Worm (Caenorhabditis elegans) whole organism, late embryonic: Measurements from ENCODE around the gene srt-56.

Source experiments
- C08G9.2 ChIP-seq: sonication (generic microtip); optimal IDR thresholded peaks from 2 replicates; lab custom pipeline; 2016; ENCODE audit warnings: mild to moderate bottlenecking, missing genetic modification characterization, moderate library complexity, missing compliant biosample characterization
- C38D4.7 ChIP-seq: fragments of 200-800 bp; sonication (Bioruptor generic); optimal IDR thresholded peaks from 2 replicates; lab custom pipeline; 2018; ENCODE audit warnings: mild to moderate bottlenecking, missing genetic modification characterization, moderate library complexity, missing compliant biosample characterization
- F13H6.1 ChIP-seq: sonication (generic microtip); optimal IDR thresholded peaks from 2 replicates; lab custom pipeline; 2016; ENCODE audit warnings: missing genetic modification characterization, missing compliant biosample characterization
- K09A11.1 ChIP-seq: sonication (generic microtip); optimal IDR thresholded peaks from 2 replicates; lab custom pipeline; 2017; ENCODE audit warnings: antibody characterized with exemption, mild to moderate bottlenecking, missing genetic modification characterization, missing compliant biosample characterization; ENCODE audit not compliant: insufficient read depth
- T23F11.4 ChIP-seq: fragments of 200-800 bp; sonication (Bioruptor generic); optimal IDR thresholded peaks from 2 replicates; lab custom pipeline; 2018; ENCODE audit warnings: mild to moderate bottlenecking, missing genetic modification characterization, missing compliant biosample characterization
- ama-1 ChIP-seq: fragments of 150-350 bp; optimal IDR thresholded peaks from 2 replicates; lab custom pipeline; 2014
- ceh-18 ChIP-seq: sonication (generic microtip); optimal IDR thresholded peaks from 2 replicates; lab custom pipeline; 2016; ENCODE audit warnings: missing genetic modification characterization, missing compliant biosample characterization
- ceh-2 ChIP-seq: sonication (generic microtip); optimal IDR thresholded peaks from 2 replicates; lab custom pipeline; 2016; ENCODE audit warnings: missing genotype, missing genetic modification characterization, missing compliant biosample characterization
- ceh-45 ChIP-seq: fragments of 200-800 bp; sonication (Bioruptor generic); IDR thresholded peaks from 2 replicates; pipeline ENCODE4 v1.3.6; 2022; ENCODE audit warnings: missing genetic modification reagents, missing genetic modification characterization, missing compliant biosample characterization
- ceh-48 ChIP-seq: sonication (generic microtip); optimal IDR thresholded peaks from 2 replicates; lab custom pipeline; 2016; ENCODE audit warnings: missing genetic modification characterization, inconsistent platforms, missing compliant biosample characterization
- che-1 ChIP-seq: sonication (generic microtip); optimal IDR thresholded peaks from 2 replicates; lab custom pipeline; 2016; ENCODE audit warnings: mild to moderate bottlenecking, missing genetic modification characterization, missing compliant biosample characterization
- dve-1 ChIP-seq: sonication (generic microtip); optimal IDR thresholded peaks from 2 replicates; lab custom pipeline; 2017; ENCODE audit warnings: antibody characterized with exemption, mild to moderate bottlenecking, missing genetic modification characterization, missing compliant biosample characterization
- elt-2 ChIP-seq: sonication (generic microtip); optimal IDR thresholded peaks from 2 replicates; lab custom pipeline; 2016; ENCODE audit warnings: missing genetic modification reagents, missing genetic modification characterization, missing compliant biosample characterization
- eyg-1 ChIP-seq: sonication (generic microtip); optimal IDR thresholded peaks from 2 replicates; lab custom pipeline; 2016; ENCODE audit warnings: missing genotype, missing genetic modification characterization, missing compliant biosample characterization
- fax-1 ChIP-seq: sonication (generic microtip); optimal IDR thresholded peaks from 2 replicates; lab custom pipeline; 2016; ENCODE audit warnings: missing genotype, missing genetic modification characterization, missing compliant biosample characterization
- fkh-10 ChIP-seq: fragments of 150-350 bp; optimal IDR thresholded peaks from 2 replicates; lab custom pipeline; 2014; ENCODE audit warnings: missing biosample characterization, missing genetic modification reagents, missing genetic modification characterization
- fkh-6 ChIP-seq: sonication (generic microtip); optimal IDR thresholded peaks from 2 replicates; lab custom pipeline; 2016; ENCODE audit warnings: missing genetic modification characterization, missing compliant biosample characterization
- gmeb-2 ChIP-seq: sonication (generic microtip); optimal IDR thresholded peaks from 2 replicates; lab custom pipeline; 2016; ENCODE audit warnings: missing genetic modification characterization, inconsistent platforms, missing compliant biosample characterization
- hlh-6 ChIP-seq: sonication (generic microtip); optimal IDR thresholded peaks from 2 replicates; lab custom pipeline; 2016; ENCODE audit warnings: missing genotype, missing genetic modification characterization, missing compliant biosample characterization
- lim-6 ChIP-seq: sonication (generic microtip); optimal IDR thresholded peaks from 2 replicates; lab custom pipeline; 2016; ENCODE audit warnings: missing genetic modification characterization, missing compliant biosample characterization
- lin-11 ChIP-seq: fragments of 200-800 bp; sonication (Bioruptor generic); optimal IDR thresholded peaks from 2 replicates; lab custom pipeline; 2018; ENCODE audit warnings: mild to moderate bottlenecking, missing genetic modification characterization, missing compliant biosample characterization
- madf-2 ChIP-seq: sonication (generic microtip); optimal IDR thresholded peaks from 2 replicates; lab custom pipeline; 2017; ENCODE audit warnings: missing genetic modification characterization, missing compliant biosample characterization
- nfya-1 ChIP-seq: sonication (generic microtip); optimal IDR thresholded peaks from 2 replicates; lab custom pipeline; 2017; ENCODE audit warnings: missing genetic modification characterization, mild to moderate bottlenecking, missing compliant biosample characterization, antibody characterized with exemption, moderate library complexity
- npax-4 ChIP-seq: sonication (generic microtip); optimal IDR thresholded peaks from 2 replicates; lab custom pipeline; 2016; ENCODE audit warnings: missing genetic modification characterization, missing compliant biosample characterization
- pax-1 ChIP-seq: fragments of 150-350 bp; optimal IDR thresholded peaks from 2 replicates; lab custom pipeline; 2014; ENCODE audit warnings: missing biosample characterization, missing genetic modification characterization
- pha-2 ChIP-seq: sonication (generic microtip); optimal IDR thresholded peaks from 2 replicates; lab custom pipeline; 2017; ENCODE audit warnings: mild to moderate bottlenecking, missing genetic modification characterization, missing compliant biosample characterization
- pqm-1 ChIP-seq: sonication (generic microtip); optimal IDR thresholded peaks from 2 replicates; lab custom pipeline; 2016; ENCODE audit warnings: missing genetic modification characterization, missing compliant biosample characterization
- ref-2 ChIP-seq: sonication (generic microtip); optimal IDR thresholded peaks from 2 replicates; lab custom pipeline; 2016; ENCODE audit warnings: missing genetic modification characterization, missing compliant biosample characterization
- rnt-1 ChIP-seq: sonication (generic microtip); optimal IDR thresholded peaks from 2 replicates; lab custom pipeline; 2016; ENCODE audit warnings: missing genetic modification characterization, missing compliant biosample characterization
- sox-2 ChIP-seq: fragments of 200-800 bp; sonication (Bioruptor generic); IDR thresholded peaks from 2 replicates; pipeline ENCODE4 v1.3.6; 2022; ENCODE audit warnings: missing genetic modification reagents, missing genetic modification characterization, missing compliant biosample characterization
- sox-4 ChIP-seq: sonication (generic microtip); optimal IDR thresholded peaks from 2 replicates; lab custom pipeline; 2017; ENCODE audit warnings: mild to moderate bottlenecking, missing genetic modification characterization, inconsistent platforms, missing compliant biosample characterization
- syd-9 ChIP-seq: sonication (generic microtip); optimal IDR thresholded peaks from 2 replicates; lab custom pipeline; 2016; ENCODE audit warnings: mild to moderate bottlenecking, missing genetic modification characterization, moderate library complexity, missing compliant biosample characterization
- tbx-2 ChIP-seq: sonication (generic microtip); optimal IDR thresholded peaks from 2 replicates; lab custom pipeline; 2016; ENCODE audit warnings: missing genetic modification characterization, missing compliant biosample characterization
- tbx-7 ChIP-seq: sonication (generic microtip); optimal IDR thresholded peaks from 2 replicates; lab custom pipeline; 2016; ENCODE audit warnings: missing genotype, missing genetic modification characterization, missing compliant biosample characterization
- ttx-3 ChIP-seq: sonication (generic microtip); optimal IDR thresholded peaks from 2 replicates; lab custom pipeline; 2016; ENCODE audit warnings: missing genetic modification reagents, missing genetic modification characterization, missing compliant biosample characterization
- unc-42 ChIP-seq: sonication (generic microtip); optimal IDR thresholded peaks from 2 replicates; lab custom pipeline; 2016; ENCODE audit warnings: missing genotype, missing genetic modification characterization, missing compliant biosample characterization
- unc-55 ChIP-seq: sonication (generic microtip); optimal IDR thresholded peaks from 2 replicates; lab custom pipeline; 2017; ENCODE audit warnings: missing biosample characterization, missing genetic modification reagents, missing genetic modification characterization

The srt-56 gene

DNA sequence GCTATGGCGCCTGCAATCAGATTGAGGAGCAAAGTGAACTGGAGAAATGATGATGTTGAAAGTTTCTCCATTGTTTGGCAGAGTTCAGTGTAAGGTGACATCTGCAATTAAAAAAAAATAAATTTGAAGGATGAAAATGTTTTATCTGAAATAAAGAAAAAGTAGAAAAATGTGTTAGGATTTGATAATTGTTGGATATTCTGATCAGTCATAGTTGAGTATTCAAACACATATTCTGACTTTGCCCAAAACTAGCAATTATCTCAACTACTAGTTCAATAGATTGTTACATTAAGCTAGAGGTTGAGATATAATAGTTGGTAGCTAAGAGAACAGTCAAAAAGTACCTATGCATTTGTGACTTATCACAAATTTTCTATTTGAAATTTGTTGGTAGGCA, 22.9 kb upstream of the srt-56 start, which contains the start of gene srab-10:
TSS of gene srab-10 (minus strand) at position 101 of the 400 bp plus-strand sequence.
- TF ChIP-seq syd-9 (tag; lab: Kevin White, UChicago), result no peak
- TF ChIP-seq dve-1 (tag; lab: Kevin White, UChicago), result no peak
- no peak for TF ChIP-seq che-1 (tag; lab: Kevin White, UChicago)
- TF ChIP-seq unc-55 (GFP tag; lab: Kevin White, UChicago), result no peak
- TF ChIP-seq eyg-1 (tag; lab: Kevin White, UChicago), result no peak
- TF ChIP-seq ref-2, result no peak
- TF ChIP-seq C38D4.7 (GFP tag; lab: Kevin White, UChicago), result no peak
- no peak for TF ChIP-seq ttx-3
- no peak for TF ChIP-seq lim-6
- no peak for TF ChIP-seq tbx-7 (tag; lab: Kevin White, UChicago)
- no peak for TF ChIP-seq unc-42 (tag; lab: Kevin White, UChicago)
- no peak for TF ChIP-seq pha-2 (tag; lab: Kevin White, UChicago)
- no peak for TF ChIP-seq ama-1 (lab: Kevin White, UChicago)
- no peak for TF ChIP-seq fkh-10 (GFP tag; lab: Kevin White, UChicago)
- TF ChIP-seq ceh-2 (tag; lab: Kevin White, UChicago), result no peak
- TF ChIP-seq ceh-48 (tag; lab: Kevin White, UChicago), result no peak
- TF ChIP-seq K09A11.1 (tag; lab: Kevin White, UChicago), result no peak

DNA sequence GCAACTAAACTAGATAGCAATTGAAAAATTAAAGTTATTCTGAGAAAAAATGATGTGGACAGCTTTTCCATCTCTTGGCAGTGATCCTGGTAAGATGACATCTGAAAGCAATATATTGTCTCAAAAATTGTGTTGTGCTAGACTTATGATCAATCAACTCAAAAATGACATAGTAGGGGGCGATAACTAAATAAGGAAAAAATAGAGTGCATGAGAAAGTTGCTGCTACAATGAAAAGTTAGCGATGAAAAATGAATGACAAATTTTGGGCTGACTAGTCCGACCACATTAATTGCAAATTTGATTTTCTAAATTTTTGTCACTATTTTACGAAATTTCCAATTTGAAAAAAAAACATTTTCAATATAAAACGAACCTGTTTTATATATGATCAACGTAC, 19.5 kb upstream of the srt-56 start, which contains the start of gene srab-9:
TSS of gene srab-9 (minus strand) at position 101 of the 400 bp plus-strand sequence.
- TF ChIP-seq C08G9.2 (tag; lab: Kevin White, UChicago) (no peak), elt-2 (no peak), nfya-1 (tag; lab: Kevin White, UChicago) (no peak), madf-2 (tag; lab: Kevin White, UChicago) (no peak), pha-2 (tag; lab: Kevin White, UChicago) (no peak), unc-42 (tag; lab: Kevin White, UChicago) (no peak), hlh-6 (no peak), F13H6.1 (tag; lab: Kevin White, UChicago) (no peak), syd-9 (tag; lab: Kevin White, UChicago) (no peak), fkh-6 (tag; lab: Kevin White, UChicago) (no peak), rnt-1 (tag; lab: Kevin White, UChicago) (no peak), ceh-45 (no peak), T23F11.4 (GFP tag; lab: Kevin White, UChicago) (no peak), lin-11 (tag; lab: Kevin White, UChicago) (no peak)

DNA sequence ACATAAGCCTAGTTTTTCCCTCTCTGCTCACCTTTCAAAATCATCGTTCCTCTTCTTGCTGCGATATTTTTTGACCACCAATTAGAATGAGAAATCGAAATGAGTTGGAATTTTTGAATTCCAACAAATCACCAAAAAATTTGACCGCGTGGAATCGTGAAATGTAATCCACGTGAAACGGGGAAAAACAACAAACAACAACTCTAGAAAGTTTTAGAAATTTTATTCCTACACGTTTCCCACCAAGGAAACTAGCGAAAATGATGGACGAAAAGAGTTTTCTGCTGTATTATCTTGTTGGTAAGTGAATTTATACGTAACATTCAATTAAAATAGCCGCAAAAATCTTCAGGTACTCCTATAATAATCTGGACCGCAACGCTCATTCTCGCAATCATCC, 16.8 kb upstream of the srt-56 start, which contains the start of the genes irld-3 and F02C9.1:
TSS of gene irld-3 (minus strand) at position 101 of the 400 bp plus-strand sequence.
TSS of gene F02C9.1 (plus strand) at position 216 of the 400 bp plus-strand sequence.
- no peak for TF ChIP-seq hlh-6
- TF ChIP-seq fax-1 (tag; lab: Kevin White, UChicago), result no peak
- TF ChIP-seq sox-2 (GFP tag; lab: Robert Waterston, UW), result no peak
- no peak for TF ChIP-seq pqm-1 (tag; lab: Kevin White, UChicago)
- no peak for TF ChIP-seq pha-2 (tag; lab: Kevin White, UChicago)
- TF ChIP-seq gmeb-2 (tag; lab: Kevin White, UChicago), result no peak
- TF ChIP-seq madf-2 (tag; lab: Kevin White, UChicago), result no peak
- TF ChIP-seq pax-1 (tag; lab: Kevin White, UChicago), result no peak
- TF ChIP-seq sox-4, result no peak
- no peak for TF ChIP-seq ceh-18 (tag; lab: Kevin White, UChicago)
- TF ChIP-seq ceh-45, result no peak
- TF ChIP-seq eyg-1 (tag; lab: Kevin White, UChicago), result no peak
- TF ChIP-seq tbx-2 (tag; lab: Kevin White, UChicago), result no peak
- no peak for TF ChIP-seq fkh-6 (tag; lab: Kevin White, UChicago)
- TF ChIP-seq ceh-2 (tag; lab: Kevin White, UChicago), result no peak
- no peak for TF ChIP-seq dve-1 (tag; lab: Kevin White, UChicago)
- TF ChIP-seq npax-4 (tag; lab: Kevin White, UChicago), result no peak
